Fruit fly (Drosophila melanogaster) whole organism, prepupa: ENCODE data around the gene CG15429.

Experiments used
- Gug ChIP-seq: fragments of 200-800 bp; sonication (Bioruptor generic); IDR thresholded peaks from 2 replicates; pipeline ENCODE4 v1.3.6; 2022; ENCODE audit warnings: missing biosample characterization, missing genetic modification characterization
- Hr39 ChIP-seq: fragments of 200-800 bp; sonication (Bioruptor generic); optimal IDR thresholded peaks from 2 replicates; lab custom pipeline; 2016; ENCODE audit warnings: missing biosample characterization, missing genetic modification characterization
- Hr4 ChIP-seq: fragments of 200-800 bp; sonication (Bioruptor generic); optimal IDR thresholded peaks from 3 replicates; lab custom pipeline; 2016; ENCODE audit warnings: missing biosample characterization, missing genetic modification characterization
- Lpt ChIP-seq: fragments of 200-800 bp; sonication (Bioruptor generic); optimal IDR thresholded peaks from 3 replicates; lab custom pipeline; 2016; ENCODE audit warnings: missing biosample characterization, missing genetic modification characterization
- Met ChIP-seq: fragments of 200-800 bp; sonication (Bioruptor generic); optimal IDR thresholded peaks from 3 replicates; lab custom pipeline; 2016; ENCODE audit warnings: missing biosample characterization, missing genetic modification characterization

dm6 chr2L:4332962-4333757 lies 19.6 kb upstream of the CG15429 start:
- TF ChIP-seq Hr39 = peak; percentile 87
- TF ChIP-seq Met = peak; percentile 86
- TF ChIP-seq Lpt (GFP tag; lab: Kevin White, UChicago) = peak; percentile 93
- TF ChIP-seq Gug (GFP tag; lab: Robert Waterston, UW) = peak; percentile 92
- peak; percentile 96 for TF ChIP-seq Hr4 (GFP tag; lab: Kevin White, UChicago)
